Worm (Caenorhabditis elegans) whole organism, L4 larva: Measurements from ENCODE around the gene F01D5.7.

Experiments
- F10B5.3 ChIP-seq: sonication (generic microtip); optimal IDR thresholded peaks from 2 replicates; lab custom pipeline; 2016; ENCODE audit warnings: mild to moderate bottlenecking, missing genetic modification characterization, missing compliant biosample characterization
- F26F4.8 ChIP-seq: fragments of 200-800 bp; sonication (Bioruptor generic); conservative IDR thresholded peaks from 2 replicates; pipeline ENCODE4 v1.3.6; 2022; ENCODE audit warnings: missing genetic modification characterization, missing compliant biosample characterization
- F37D6.2 ChIP-seq: sonication (generic microtip); optimal IDR thresholded peaks from 2 replicates; lab custom pipeline; 2016; ENCODE audit warnings: mild to moderate bottlenecking, missing genetic modification characterization, missing compliant biosample characterization
- F44E2.7 ChIP-seq: fragments of 200-800 bp; sonication (Bioruptor generic); IDR thresholded peaks from 2 replicates; pipeline ENCODE4 v2.1.2; 2022; ENCODE audit warnings: missing genetic modification characterization, missing compliant biosample characterization
- R02D3.7 ChIP-seq: fragments of 150-350 bp; sonication (generic microtip); optimal IDR thresholded peaks from 3 replicates; lab custom pipeline; 2014; ENCODE audit warnings: missing biosample characterization, missing genetic modification characterization
- Y75B8A.6 ChIP-seq: fragments of 200-800 bp; sonication (Bioruptor generic); IDR thresholded peaks from 2 replicates; pipeline ENCODE4 v1.3.6; 2022; ENCODE audit warnings: missing genetic modification reagents, missing genetic modification characterization, missing compliant biosample characterization
- aha-1 ChIP-seq: fragments of 150-350 bp; peaks from one replicate; lab custom pipeline; 2014; ENCODE audit warnings: missing biosample characterization, missing genetic modification characterization
- arid-1 ChIP-seq: fragments of 200-800 bp; sonication (Bioruptor generic); conservative IDR thresholded peaks from 2 replicates; pipeline ENCODE4 v1.3.6; 2022; ENCODE audit warnings: missing genetic modification reagents, missing genetic modification characterization, missing compliant biosample characterization
- ceh-28 ChIP-seq: fragments of 150-350 bp; optimal IDR thresholded peaks from 2 replicates; lab custom pipeline; 2014; ENCODE audit warnings: missing biosample characterization, missing genetic modification reagents, missing genetic modification characterization
- ceh-32 ChIP-seq: sonication (generic microtip); optimal IDR thresholded peaks from 2 replicates; lab custom pipeline; 2016; ENCODE audit warnings: mild to moderate bottlenecking, missing genetic modification characterization, missing compliant biosample characterization; ENCODE audit not compliant: poor library complexity
- cey-2 ChIP-seq: sonication (generic microtip); optimal IDR thresholded peaks from 3 replicates; lab custom pipeline; 2017; ENCODE audit warnings: missing genetic modification characterization, mild to moderate bottlenecking, missing compliant biosample characterization, antibody characterized with exemption, borderline replicate concordance; ENCODE audit not compliant: insufficient read depth
- daf-19 ChIP-seq: fragments of 200-800 bp; sonication (Bioruptor generic); conservative IDR thresholded peaks from 2 replicates; pipeline ENCODE4 v1.3.6; 2022; ENCODE audit warnings: missing genetic modification characterization, missing compliant biosample characterization
- dmd-8 ChIP-seq: fragments of 200-800 bp; sonication (Bioruptor generic); IDR thresholded peaks from 2 replicates; pipeline ENCODE4 v1.3.6; 2022; ENCODE audit warnings: missing genetic modification characterization, missing compliant biosample characterization
- dpl-1 ChIP-seq: fragments of 150-350 bp; optimal IDR thresholded peaks from 2 replicates; lab custom pipeline; 2014; ENCODE audit warnings: missing biosample characterization, missing genetic modification reagents, missing genetic modification characterization
- dve-1 ChIP-seq: sonication (generic microtip); optimal IDR thresholded peaks from 2 replicates; lab custom pipeline; 2017; ENCODE audit warnings: antibody characterized with exemption, mild to moderate bottlenecking, missing genetic modification characterization, missing compliant biosample characterization; ENCODE audit not compliant: insufficient read depth
- lin-1 ChIP-seq: fragments of 200-800 bp; sonication (Bioruptor generic); IDR thresholded peaks from 2 replicates; pipeline ENCODE4 v1.3.6; 2022; ENCODE audit warnings: missing genetic modification reagents, missing genetic modification characterization, missing compliant biosample characterization
- lin-13 ChIP-seq: fragments of 150-350 bp; optimal IDR thresholded peaks from 2 replicates; lab custom pipeline; 2014; ENCODE audit warnings: missing biosample characterization, missing genetic modification reagents, missing genetic modification characterization
- lin-15B ChIP-seq: fragments of 150-350 bp; sonication (generic microtip); optimal IDR thresholded peaks from 3 replicates; lab custom pipeline; 2014; ENCODE audit warnings: missing biosample characterization, missing genetic modification characterization
- lin-29 ChIP-seq: fragments of 200-800 bp; sonication (Bioruptor generic); IDR thresholded peaks from 2 replicates; pipeline ENCODE4 v1.3.6; 2022; ENCODE audit warnings: missing genetic modification reagents, missing genetic modification characterization, missing compliant biosample characterization
- lin-38 ChIP-seq: fragments of 200-800 bp; sonication (Bioruptor generic); IDR thresholded peaks from 2 replicates; pipeline ENCODE4 v1.3.6; 2022; ENCODE audit warnings: missing genetic modification reagents, missing genetic modification characterization, missing compliant biosample characterization
- lin-39 ChIP-seq: fragments of 150-350 bp; optimal IDR thresholded peaks from 2 replicates; lab custom pipeline; 2014; ENCODE audit warnings: missing biosample characterization, missing genetic modification reagents, missing genetic modification characterization
- lir-3 ChIP-seq: sonication (generic microtip); optimal IDR thresholded peaks from 2 replicates; lab custom pipeline; 2016; ENCODE audit warnings: mild to moderate bottlenecking, missing genetic modification characterization, missing compliant biosample characterization
- lsy-2 ChIP-seq, 2 experiments: fragments of 150-350 bp in 1 of 2; sonication (generic microtip) in 1 of 2; optimal IDR thresholded peaks; 2 replicates each; lab custom pipeline; 2014 to 2017; ENCODE audit warnings: missing biosample characterization in 2 of 2, missing genetic modification characterization in 2 of 2
- mdt-29 ChIP-seq: fragments of 200-800 bp; sonication (Bioruptor generic); IDR thresholded peaks from 2 replicates; pipeline ENCODE4 v1.3.6; 2022; ENCODE audit warnings: missing genetic modification reagents, missing genetic modification characterization, missing compliant biosample characterization
- mep-1 ChIP-seq: fragments of 150-350 bp; sonication (generic microtip); optimal IDR thresholded peaks from 3 replicates; lab custom pipeline; 2014; ENCODE audit warnings: missing biosample characterization, missing genetic modification characterization
- mxl-2 ChIP-seq: fragments of 200-800 bp; sonication (Bioruptor generic); conservative IDR thresholded peaks from 2 replicates; pipeline ENCODE4 v1.3.6; 2022; ENCODE audit warnings: missing genetic modification reagents, missing genetic modification characterization, missing compliant biosample characterization
- mxl-3 ChIP-seq: fragments of 200-800 bp; sonication (Bioruptor generic); optimal IDR thresholded peaks from 2 replicates; lab custom pipeline; 2018; ENCODE audit warnings: mild to moderate bottlenecking, missing genetic modification characterization, missing compliant biosample characterization
- nhr-111 ChIP-seq: fragments of 200-800 bp; sonication (Bioruptor generic); optimal IDR thresholded peaks from 2 replicates; lab custom pipeline; 2018; ENCODE audit warnings: mild to moderate bottlenecking, missing genetic modification characterization, missing compliant biosample characterization
- nhr-28 ChIP-seq: fragments of 150-350 bp; optimal IDR thresholded peaks from 2 replicates; lab custom pipeline; 2014; ENCODE audit warnings: missing biosample characterization, missing genetic modification characterization
- nhr-41 ChIP-seq: fragments of 200-800 bp; sonication (Bioruptor generic); IDR thresholded peaks from 2 replicates; pipeline ENCODE4 v1.3.6; 2022; ENCODE audit warnings: missing genetic modification reagents, missing genetic modification characterization, missing compliant biosample characterization
- pqm-1 ChIP-seq: sonication (generic microtip); optimal IDR thresholded peaks from 2 replicates; lab custom pipeline; 2017; ENCODE audit warnings: missing biosample characterization, missing genetic modification characterization
- set-16 ChIP-seq: fragments of 200-800 bp; sonication (Bioruptor generic); IDR thresholded peaks from 2 replicates; pipeline ENCODE4 v1.3.6; 2022; ENCODE audit warnings: missing genetic modification reagents, missing genetic modification characterization, missing compliant biosample characterization
- skn-1 ChIP-seq: fragments of 150-350 bp; optimal IDR thresholded peaks from 2 replicates; lab custom pipeline; 2014; ENCODE audit warnings: missing biosample characterization, missing genetic modification characterization
- spr-3 ChIP-seq: fragments of 200-800 bp; sonication (Bioruptor generic); optimal IDR thresholded peaks from 2 replicates; lab custom pipeline; 2018; ENCODE audit warnings: mild to moderate bottlenecking, missing genetic modification characterization, missing compliant biosample characterization
- tag-97 ChIP-seq: fragments of 200-800 bp; sonication (Bioruptor generic); IDR thresholded peaks from 2 replicates; pipeline ENCODE4 v1.3.6; 2022; ENCODE audit warnings: missing genetic modification characterization, missing compliant biosample characterization
- tra-1 ChIP-seq: fragments of 200-800 bp; sonication (Bioruptor generic); IDR thresholded peaks from 2 replicates; pipeline ENCODE4 v1.3.6; 2022; ENCODE audit warnings: missing genetic modification reagents, missing genetic modification characterization, missing compliant biosample characterization
- unc-130 ChIP-seq: sonication (generic microtip); optimal IDR thresholded peaks from 2 replicates; lab custom pipeline; 2016; ENCODE audit warnings: missing genetic modification reagents, missing genetic modification characterization, missing compliant biosample characterization
- zag-1 ChIP-seq: fragments of 150-350 bp; optimal IDR thresholded peaks from 2 replicates; lab custom pipeline; 2014; ENCODE audit warnings: missing biosample characterization, missing genetic modification characterization
- zfp-2 ChIP-seq: sonication (generic microtip); optimal IDR thresholded peaks from 2 replicates; lab custom pipeline; 2016; ENCODE audit warnings: mild to moderate bottlenecking, missing genetic modification characterization, missing compliant biosample characterization
- zfp-3 ChIP-seq: fragments of 200-800 bp; sonication (Bioruptor generic); conservative IDR thresholded peaks from 2 replicates; pipeline ENCODE4 v1.3.6; 2022; ENCODE audit warnings: missing genetic modification reagents, missing genetic modification characterization, missing compliant biosample characterization
- zip-11 ChIP-seq: fragments of 200-800 bp; sonication (Bioruptor generic); IDR thresholded peaks from 2 replicates; pipeline ENCODE4 v1.3.6; 2022; ENCODE audit warnings: missing genetic modification characterization, missing compliant biosample characterization
- ztf-7 ChIP-seq: fragments of 150-350 bp; optimal IDR thresholded peaks from 2 replicates; lab custom pipeline; 2014; ENCODE audit warnings: missing biosample characterization, missing genetic modification characterization

The F01D5.7 gene

DNA sequence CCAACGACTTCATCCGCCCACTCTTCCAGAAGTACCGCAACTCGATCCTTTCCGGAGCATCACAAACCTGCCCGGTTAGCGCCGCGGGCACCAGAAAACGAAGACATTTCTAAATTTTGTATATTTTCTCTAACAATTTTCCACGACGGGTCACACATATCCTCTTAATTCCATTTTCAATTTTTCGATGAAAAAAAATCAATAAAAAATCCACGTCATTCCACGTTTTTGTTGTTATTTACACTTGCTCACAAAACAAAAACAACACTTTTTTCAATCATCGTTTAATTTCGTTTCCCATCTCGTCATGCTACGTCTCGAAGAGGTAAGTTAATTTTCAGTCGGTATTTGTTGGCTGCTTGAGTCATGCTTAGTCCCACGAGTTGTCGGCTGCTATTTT lies at the start of gene F01D5.7:
Gene F01D5.7 (plus strand): TSS at position 301 of the 400 bp plus-strand sequence.
- no peak for TF ChIP-seq spr-3 (GFP tag; lab: Kevin White, UChicago)

DNA sequence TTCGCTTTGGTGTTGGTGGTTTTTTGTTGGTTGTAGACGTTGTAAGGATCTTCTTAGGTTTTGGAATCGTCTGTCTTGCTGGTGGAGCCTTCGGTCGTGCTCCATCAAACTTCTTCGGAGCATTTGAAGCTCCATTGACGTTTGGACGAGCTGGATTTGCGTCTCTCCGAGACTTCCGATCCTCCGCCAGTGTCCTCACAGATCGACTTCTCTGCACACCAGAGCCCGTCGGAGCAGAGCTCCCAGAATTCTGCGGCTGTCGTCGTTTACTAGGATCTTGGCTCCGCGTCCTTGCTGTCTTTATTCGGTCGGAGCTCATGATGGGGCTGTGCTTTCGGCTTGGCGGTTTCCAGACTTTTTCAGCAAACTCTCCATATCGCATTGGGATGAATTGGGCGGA lies 46.9 kb upstream of the F01D5.7 start:
- TF ChIP-seq dve-1 (tag; lab: Kevin White, UChicago) (no peak), lsy-2 (tag; optimal IDR thresholded peaks at IDR 0.05; lab: Kevin White, UChicago) (no peak), dmd-8 (GFP tag; lab: Robert Waterston, UW) (no peak), set-16 (GFP tag; lab: Robert Waterston, UW) (peak; percentile 54; the same call in 1 of the 2 replicates), lin-38 (GFP tag; lab: Robert Waterston, UW) (no peak)

DNA sequence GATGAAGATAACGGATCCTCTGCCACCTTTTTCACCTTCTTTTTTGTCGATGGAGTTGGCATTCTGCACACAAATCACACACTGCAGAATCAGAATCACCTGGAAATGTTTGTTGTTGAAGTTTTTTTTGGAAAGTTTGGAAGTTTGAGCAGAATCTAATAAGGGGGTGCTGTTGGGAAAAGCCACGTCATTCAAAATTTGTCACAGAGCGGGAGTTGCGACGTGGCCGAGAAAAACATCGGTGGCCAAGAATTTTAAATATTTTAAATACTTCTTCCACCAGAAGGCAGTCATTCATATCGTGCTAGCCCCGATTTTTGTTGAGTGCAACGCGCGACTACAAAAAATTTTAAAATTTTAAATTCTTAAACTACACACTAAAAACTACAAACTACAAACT lies 46.1 kb upstream of the F01D5.7 start, which contains the start of gene rpi-1:
Gene rpi-1 (minus strand): TSS at position 101 of the 400 bp plus-strand sequence.
- TF ChIP-seq ztf-7 (tag; lab: Kevin White, UChicago) = no peak
- no peak for TF ChIP-seq unc-130 (GFP tag; lab: Kevin White, UChicago)
- no peak for TF ChIP-seq Y75B8A.6 (GFP tag; lab: Robert Waterston, UW)
- no peak for TF ChIP-seq daf-19
- no peak for TF ChIP-seq R02D3.7 (tag; lab: Kevin White, UChicago)
- TF ChIP-seq nhr-111 (GFP tag; lab: Kevin White, UChicago) = no peak
- TF ChIP-seq ceh-28 = no peak
- TF ChIP-seq zag-1 = no peak
- TF ChIP-seq zfp-2 (tag; lab: Kevin White, UChicago) = no peak
- TF ChIP-seq pqm-1 (tag; lab: Kevin White, UChicago) = no peak
- TF ChIP-seq lin-29 (GFP tag; lab: Robert Waterston, UW) = no peak
- no peak for TF ChIP-seq mxl-2 (GFP tag; lab: Robert Waterston, UW)
- no peak for TF ChIP-seq nhr-41 (GFP tag; lab: Robert Waterston, UW)
- TF ChIP-seq lin-15B = no peak
- TF ChIP-seq F10B5.3 = no peak

DNA sequence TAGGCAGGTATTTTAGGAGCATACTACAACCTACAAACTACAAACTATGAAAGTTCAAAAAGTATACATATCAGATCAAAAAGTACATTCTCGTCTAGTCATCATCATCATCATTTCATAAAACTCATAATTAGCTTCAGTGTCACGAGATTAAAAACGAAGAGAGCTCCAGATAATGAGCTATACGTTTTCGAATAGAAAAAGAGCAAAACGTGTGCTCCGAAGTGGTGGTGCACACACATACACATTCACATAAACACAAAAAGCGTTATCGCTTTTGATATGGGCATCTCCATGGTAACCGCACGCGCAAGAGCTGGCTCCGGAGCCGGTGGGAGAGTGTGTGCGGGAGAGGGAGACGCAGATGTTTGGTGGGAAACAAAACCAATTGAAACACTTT lies 44.1 kb upstream of the F01D5.7 start:
- TF ChIP-seq arid-1 (GFP tag; lab: Robert Waterston, UW) = no peak
- no peak for TF ChIP-seq mep-1 (tag; lab: Kevin White, UChicago)
- no peak for TF ChIP-seq ceh-32
- no peak for TF ChIP-seq zfp-3
- TF ChIP-seq mdt-29 (GFP tag; lab: Robert Waterston, UW) = no peak
- TF ChIP-seq nhr-28 = no peak
- no peak for TF ChIP-seq skn-1 (tag; lab: Kevin White, UChicago)
- TF ChIP-seq lin-13 (GFP tag; lab: Kevin White, UChicago) = no peak
- TF ChIP-seq lin-15B = no peak
- no peak for TF ChIP-seq tag-97 (GFP tag; lab: Robert Waterston, UW)
- TF ChIP-seq tra-1 (GFP tag; lab: Robert Waterston, UW) = no peak
- TF ChIP-seq lin-1 (GFP tag; lab: Robert Waterston, UW) = no peak
- no peak for TF ChIP-seq lin-29 (GFP tag; lab: Robert Waterston, UW)
- TF ChIP-seq R02D3.7 (tag; lab: Kevin White, UChicago) = no peak

DNA sequence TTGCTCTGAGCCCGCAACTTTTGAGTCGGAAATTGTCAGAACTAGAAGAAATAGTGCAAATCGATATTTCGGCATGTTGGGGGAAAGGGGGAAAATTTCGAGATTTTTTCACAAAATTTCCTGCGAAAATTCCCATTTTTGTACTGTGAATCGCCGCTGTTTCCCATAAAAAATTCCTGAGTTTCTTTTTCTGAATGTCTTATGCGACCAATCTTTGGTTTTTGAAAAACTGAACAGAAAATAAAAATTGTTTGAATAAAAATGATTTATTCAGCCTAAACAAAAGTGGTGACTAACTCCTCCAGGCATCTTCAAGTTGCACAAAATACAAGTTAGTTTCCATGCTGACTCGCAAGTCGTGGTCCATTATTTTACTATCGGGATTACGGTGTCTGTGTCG lies 42.2 kb upstream of the F01D5.7 start, which contains the start of gene W07G1.7:
Gene W07G1.7 (minus strand): TSS at position 101 of the 400 bp plus-strand sequence.
- TF ChIP-seq zfp-3 (no peak), lsy-2 (tag; optimal IDR thresholded peaks at IDR 0.05; lab: Kevin White, UChicago) (no peak), F37D6.2 (tag; lab: Kevin White, UChicago) (no peak), mdt-29 (GFP tag; lab: Robert Waterston, UW) (no peak), dpl-1 (GFP tag; lab: Kevin White, UChicago) (no peak), zip-11 (GFP tag; lab: Robert Waterston, UW) (no peak), F26F4.8 (GFP tag; lab: Robert Waterston, UW) (no peak), cey-2 (no peak), F44E2.7 (no peak), mxl-3 (GFP tag; lab: Kevin White, UChicago) (no peak), lin-13 (GFP tag; lab: Kevin White, UChicago) (no peak), aha-1 (tag; lab: Kevin White, UChicago) (no peak), lir-3 (tag; lab: Kevin White, UChicago) (no peak), lin-39 (no peak)
